Worm (Caenorhabditis elegans) whole organism, L3 larva: ENCODE measurements around the gene irld-12.

ENCODE experiments used
- R02D3.7 ChIP-seq: fragments of 150-350 bp; optimal IDR thresholded peaks from 2 replicates; lab custom pipeline; 2014; ENCODE audit warnings: missing biosample characterization, missing genetic modification characterization
- ZK546.5 ChIP-seq: sonication (generic microtip); optimal IDR thresholded peaks from 2 replicates; lab custom pipeline; 2017; ENCODE audit warnings: missing biosample characterization, missing genetic modification characterization
- aly-2 ChIP-seq: fragments of 150-350 bp; optimal IDR thresholded peaks from 2 replicates; lab custom pipeline; 2014; ENCODE audit warnings: missing biosample characterization, missing genetic modification characterization
- ceh-16 ChIP-seq: sonication (generic microtip); optimal IDR thresholded peaks from 2 replicates; lab custom pipeline; 2017; ENCODE audit warnings: missing biosample characterization, missing genetic modification characterization
- ceh-82 ChIP-seq: fragments of 150-350 bp; optimal IDR thresholded peaks from 2 replicates; lab custom pipeline; 2014; ENCODE audit warnings: missing biosample characterization, missing genetic modification characterization
- ceh-9 ChIP-seq: sonication (generic microtip); optimal IDR thresholded peaks from 2 replicates; lab custom pipeline; 2018; ENCODE audit warnings: missing biosample characterization, missing genetic modification characterization
- daf-12 ChIP-seq: fragments of 150-350 bp; optimal IDR thresholded peaks from 2 replicates; lab custom pipeline; 2014; ENCODE audit warnings: missing biosample characterization, missing genetic modification reagents, missing genetic modification characterization
- egl-27 ChIP-seq: sonication (generic microtip); optimal IDR thresholded peaks from 4 replicates; lab custom pipeline; 2017; ENCODE audit warnings: missing biosample characterization, missing genetic modification reagents, missing genetic modification characterization
- egl-5 ChIP-seq: fragments of 150-350 bp; optimal IDR thresholded peaks from 2 replicates; lab custom pipeline; 2017; ENCODE audit warnings: missing biosample characterization, missing genetic modification reagents, missing genetic modification characterization, inconsistent platforms
- elt-1 ChIP-seq: fragments of 150-350 bp; optimal IDR thresholded peaks from 2 replicates; lab custom pipeline; 2014; ENCODE audit warnings: missing biosample characterization, missing genetic modification characterization
- elt-2 ChIP-seq: sonication (generic microtip); optimal IDR thresholded peaks from 2 replicates; lab custom pipeline; 2016; ENCODE audit warnings: missing genetic modification reagents, mild to moderate bottlenecking, missing genetic modification characterization, missing compliant biosample characterization
- elt-3 ChIP-seq, 3 experiments: fragments of 150-350 bp in 1 of 3; sonication (generic microtip) in 2 of 3; optimal IDR thresholded peaks; 2 replicates in 2 of 3; 4 replicates in 1 of 3; lab custom pipeline; 2014 to 2017; ENCODE audit warnings: missing biosample characterization in 3 of 3, missing genetic modification characterization in 3 of 3
- eor-1 ChIP-seq, 2 experiments: fragments of 150-350 bp; optimal IDR thresholded peaks; 2 replicates each; lab custom pipeline; 2014 to 2018; ENCODE audit warnings: missing biosample characterization in 2 of 2, missing genetic modification characterization in 2 of 2
- fkh-2 ChIP-seq: fragments of 150-350 bp; optimal IDR thresholded peaks from 2 replicates; lab custom pipeline; 2014; ENCODE audit warnings: missing biosample characterization, missing genetic modification reagents, missing genetic modification characterization
- hmg-11 ChIP-seq: sonication (generic microtip); optimal IDR thresholded peaks from 2 replicates; lab custom pipeline; 2016; ENCODE audit warnings: missing genetic modification characterization, missing compliant biosample characterization
- jun-1 ChIP-seq: fragments of 150-350 bp; optimal IDR thresholded peaks from 2 replicates; lab custom pipeline; 2014; ENCODE audit warnings: missing biosample characterization, missing genetic modification reagents, missing genetic modification characterization
- lin-39 ChIP-seq: fragments of 150-350 bp; optimal IDR thresholded peaks from 2 replicates; lab custom pipeline; 2018; ENCODE audit warnings: missing biosample characterization, missing genetic modification reagents, missing genetic modification characterization
- lsy-12 ChIP-seq: sonication (generic microtip); optimal IDR thresholded peaks from 2 replicates; lab custom pipeline; 2016; ENCODE audit warnings: mild to moderate bottlenecking, missing genetic modification characterization, missing compliant biosample characterization
- mdl-1 ChIP-seq: fragments of 150-350 bp; optimal IDR thresholded peaks from 2 replicates; lab custom pipeline; 2014; ENCODE audit warnings: missing biosample characterization, missing genetic modification characterization
- mml-1 ChIP-seq: fragments of 150-350 bp; sonication (generic microtip); optimal IDR thresholded peaks from 3 replicates; lab custom pipeline; 2014; ENCODE audit warnings: missing biosample characterization, missing genetic modification characterization
- nhr-11 ChIP-seq: fragments of 150-350 bp; optimal IDR thresholded peaks from 2 replicates; lab custom pipeline; 2014; ENCODE audit warnings: missing biosample characterization, missing genetic modification characterization
- nhr-237 ChIP-seq: fragments of 150-350 bp; optimal IDR thresholded peaks from 2 replicates; lab custom pipeline; 2014; ENCODE audit warnings: missing biosample characterization, missing genetic modification characterization
- nhr-67 ChIP-seq: fragments of 150-350 bp; optimal IDR thresholded peaks from 2 replicates; lab custom pipeline; 2014; ENCODE audit warnings: missing biosample characterization, missing genetic modification characterization
- pha-4 ChIP-seq: fragments of 150-350 bp; optimal IDR thresholded peaks from 2 replicates; lab custom pipeline; 2014; ENCODE audit warnings: missing biosample characterization, missing genetic modification reagents, missing genetic modification characterization
- pqm-1 ChIP-seq: fragments of 150-350 bp; optimal IDR thresholded peaks from 2 replicates; lab custom pipeline; 2017; ENCODE audit warnings: missing biosample characterization, missing genetic modification characterization, inconsistent platforms
- snpc-4 ChIP-seq: fragments of 150-350 bp; optimal IDR thresholded peaks from 2 replicates; lab custom pipeline; 2014; ENCODE audit warnings: missing biosample characterization, missing genetic modification characterization
- tbx-2 ChIP-seq: sonication (generic microtip); optimal IDR thresholded peaks from 2 replicates; lab custom pipeline; 2016; ENCODE audit warnings: mild to moderate bottlenecking, missing genetic modification characterization, missing compliant biosample characterization
- unc-39 ChIP-seq: sonication (generic microtip); optimal IDR thresholded peaks from 4 replicates; lab custom pipeline; 2017; ENCODE audit warnings: missing biosample characterization, missing genetic modification characterization
- unc-62 ChIP-seq: fragments of 150-350 bp; sonication (generic microtip); optimal IDR thresholded peaks from 4 replicates; lab custom pipeline; 2014; ENCODE audit warnings: missing biosample characterization, missing genetic modification reagents, missing genetic modification characterization
- zag-1 ChIP-seq: fragments of 150-350 bp; optimal IDR thresholded peaks from 2 replicates; lab custom pipeline; 2014; ENCODE audit warnings: missing biosample characterization, missing genetic modification characterization
- ztf-11 ChIP-seq: fragments of 150-350 bp; optimal IDR thresholded peaks from 2 replicates; lab custom pipeline; 2014; ENCODE audit warnings: missing biosample characterization, missing genetic modification characterization

irld-12 gene

DNA sequence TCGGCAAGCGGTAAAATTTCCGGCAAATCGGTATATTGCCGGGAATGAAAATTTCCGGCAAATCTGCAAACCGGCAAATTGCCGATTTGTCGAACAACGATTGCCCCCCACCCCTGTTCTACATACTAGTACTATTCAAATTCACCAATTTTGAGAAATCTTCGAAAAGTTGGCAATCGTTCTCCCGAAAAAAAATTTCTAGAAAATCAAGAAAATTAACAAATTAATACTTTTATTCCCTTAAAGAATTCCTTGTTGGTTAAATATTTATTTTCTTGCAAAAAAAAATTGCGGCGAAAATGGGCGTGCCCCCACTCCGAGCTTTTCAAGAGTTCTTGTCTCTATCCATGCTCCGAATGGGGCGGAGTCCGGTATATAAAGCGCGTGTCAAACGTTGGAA, 33.0 kb upstream of the irld-12 start, which contains the start of gene C50H11.8:
C50H11.8 (plus strand) TSS at position 301 of the 400 bp plus-strand sequence.
- TF ChIP-seq lsy-12 (tag; lab: Kevin White, UChicago) (no peak), ceh-16 (tag; lab: Kevin White, UChicago) (no peak), elt-3 (tag; optimal IDR thresholded peaks at IDR 0.05; lab: Kevin White, UChicago) (no peak), mml-1 (tag; lab: Kevin White, UChicago) (no peak), R02D3.7 (no peak), unc-62 (GFP tag; lab: Kevin White, UChicago) (no peak), unc-39 (tag; lab: Kevin White, UChicago) (no peak), pha-4 (tag; lab: Kevin White, UChicago) (no peak), eor-1 (tag; optimal IDR thresholded peaks at IDR 0.05; lab: Kevin White, UChicago) (no peak), aly-2 (no peak), jun-1 (no peak), daf-12 (tag; lab: Kevin White, UChicago) (no peak), ceh-82 (tag; lab: Kevin White, UChicago) (no peak), nhr-67 (tag; lab: Kevin White, UChicago) (no peak), elt-1 (tag; lab: Kevin White, UChicago) (no peak), ceh-9 (tag; lab: Kevin White, UChicago) (no peak), egl-5 (tag; lab: Kevin White, UChicago) (no peak)

DNA sequence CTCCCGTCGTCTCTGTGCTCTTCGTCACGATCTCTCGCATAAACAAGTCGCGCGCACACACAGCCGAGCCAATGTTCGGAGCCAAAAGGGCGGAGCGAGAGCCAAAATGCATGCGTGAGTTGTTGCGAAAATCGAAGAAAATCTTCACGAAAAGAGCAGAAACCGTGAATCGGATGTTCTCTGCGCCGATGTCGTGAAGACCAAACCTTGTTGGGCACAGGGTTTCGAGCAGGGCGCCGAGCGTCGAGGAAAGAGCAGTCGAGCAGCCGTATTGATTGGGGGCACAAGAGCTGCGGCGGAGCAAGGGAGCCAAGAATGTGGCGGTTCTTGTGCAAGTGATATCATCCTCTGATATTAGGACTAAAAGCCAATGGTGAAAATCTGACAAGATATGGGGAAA, 25.2 kb upstream of the irld-12 start:
- no peak for TF ChIP-seq tbx-2
- TF ChIP-seq pha-4 (tag; lab: Kevin White, UChicago): no peak
- no peak for TF ChIP-seq elt-1 (tag; lab: Kevin White, UChicago)

DNA sequence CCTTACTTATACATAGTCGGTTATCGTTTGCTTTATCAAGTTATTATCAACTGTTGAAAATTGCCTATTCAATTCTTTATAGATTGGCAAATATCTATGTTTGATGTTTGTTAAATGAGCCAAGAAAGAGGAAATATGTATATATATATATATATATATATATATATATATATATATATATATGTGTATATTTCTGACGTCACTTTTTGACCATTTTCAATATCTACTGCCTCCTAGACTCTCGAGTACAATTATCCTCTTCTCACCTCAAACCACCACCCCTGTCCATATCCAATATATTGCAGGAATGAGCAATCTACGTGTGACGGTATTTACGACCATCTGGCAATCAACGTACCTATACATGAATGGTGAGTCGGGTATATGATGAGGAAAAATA, 23.6 kb upstream of the irld-12 start, which contains the start of gene F59D6.1:
F59D6.1 (plus strand) TSS at position 301 of the 400 bp plus-strand sequence.
- TF ChIP-seq nhr-237 (tag; lab: Kevin White, UChicago) (no peak), mml-1 (tag; lab: Kevin White, UChicago) (no peak), aly-2 (no peak), fkh-2 (tag; lab: Kevin White, UChicago) (no peak), ZK546.5 (tag; lab: Kevin White, UChicago) (no peak), lsy-12 (tag; lab: Kevin White, UChicago) (no peak), hmg-11 (tag; lab: Kevin White, UChicago) (no peak)

DNA sequence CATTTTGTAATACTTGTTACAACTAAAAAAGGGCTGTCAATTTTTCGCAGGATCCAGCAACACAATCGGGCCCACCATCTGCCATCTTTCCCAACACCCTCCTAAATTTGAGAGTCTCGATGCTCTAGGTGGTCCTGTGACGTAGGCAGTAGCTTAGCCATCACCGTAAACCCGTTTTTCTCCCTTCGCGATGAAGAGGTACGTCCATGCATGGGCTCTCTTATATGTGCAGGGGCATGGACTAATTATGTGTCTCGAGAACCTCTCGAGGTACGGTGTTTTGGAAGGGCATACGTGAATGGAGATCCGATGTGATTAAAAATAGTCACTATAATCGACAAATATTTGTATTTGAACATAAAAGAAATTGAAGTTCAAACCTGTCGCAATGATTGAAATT, 19.7 kb upstream of the irld-12 start:
- TF ChIP-seq tbx-2 (no peak), zag-1 (tag; lab: Kevin White, UChicago) (no peak), elt-3 (tag; optimal IDR thresholded peaks at IDR 0.05; lab: Kevin White, UChicago) (no peak), pqm-1 (tag; lab: Kevin White, UChicago) (no peak), aly-2 (no peak), ZK546.5 (tag; lab: Kevin White, UChicago) (no peak), nhr-11 (tag; lab: Kevin White, UChicago) (no peak), lin-39 (tag; lab: Kevin White, UChicago) (no peak), snpc-4 (tag; lab: Kevin White, UChicago) (no peak), eor-1 (tag; optimal IDR thresholded peaks at IDR 0.05; lab: Kevin White, UChicago) (no peak), nhr-67 (tag; lab: Kevin White, UChicago) (no peak), lsy-12 (tag; lab: Kevin White, UChicago) (no peak), unc-39 (tag; lab: Kevin White, UChicago) (no peak), egl-27 (tag; lab: Kevin White, UChicago) (no peak), elt-2 (tag; lab: Kevin White, UChicago) (no peak)
- TF ChIP-seq, all 47 proteins: peak for 0

DNA sequence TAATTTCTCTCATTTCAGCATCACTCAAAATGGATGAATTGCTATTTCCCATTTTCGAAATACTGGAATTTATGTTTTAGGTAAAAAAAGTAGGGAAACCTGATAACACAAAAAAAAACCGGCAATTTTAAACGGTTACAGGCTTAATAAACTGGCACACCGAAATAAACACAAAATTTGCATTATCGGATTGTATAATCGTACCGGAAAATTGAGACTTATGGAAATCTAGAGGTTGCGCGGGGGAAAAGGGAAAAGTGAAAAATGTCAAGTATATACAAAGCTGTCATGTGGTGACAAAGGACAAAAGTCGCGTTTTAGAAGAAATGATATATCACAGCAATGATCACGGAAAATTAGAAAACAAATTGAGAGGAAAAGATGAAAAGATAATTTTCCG, 18.1 kb upstream of the irld-12 start, which contains the start of gene chpf-2:
chpf-2 (minus strand) TSS at position 101 of the 400 bp plus-strand sequence.
- TF ChIP-seq jun-1 (no peak), ztf-11 (no peak), tbx-2 (no peak), elt-2 (tag; lab: Kevin White, UChicago) (no peak), fkh-2 (tag; lab: Kevin White, UChicago) (no peak), mdl-1 (tag; lab: Kevin White, UChicago) (no peak), hmg-11 (tag; lab: Kevin White, UChicago) (no peak)

DNA sequence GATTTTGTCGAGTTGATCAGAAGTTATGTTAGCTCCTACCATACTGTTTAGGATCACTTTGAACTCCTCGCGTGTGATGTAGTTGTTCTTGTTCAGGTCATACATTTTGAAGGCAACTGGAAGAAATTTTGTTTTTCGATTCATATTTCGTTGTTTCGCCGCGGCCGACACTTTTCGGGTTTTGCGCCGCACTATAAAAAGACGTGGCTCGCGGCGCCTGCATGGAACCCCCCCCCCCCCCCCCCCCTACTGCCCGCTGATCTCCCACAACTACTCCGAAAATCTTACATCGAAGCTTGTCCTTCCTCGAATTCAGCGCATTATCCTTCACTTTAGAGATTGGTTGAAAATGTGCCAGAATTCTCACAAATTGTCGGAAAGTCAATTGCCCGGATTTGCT, 16.9 kb upstream of the irld-12 start:
- TF ChIP-seq elt-2 (tag; lab: Kevin White, UChicago): no peak
